Worm (Caenorhabditis elegans): ENCODE measurements around the gene C53B7.2.

C53B7.2 gene

ce11 chrX:6836065-6836527 is 9.9 kb upstream of the C53B7.2 start, which contains the start of gene F41B4.3 (continued):
- TF ChIP-seq skn-1 (tag; optimal IDR thresholded peaks at IDR 0.05): peak; percentile 61
- TF ChIP-seq tlp-1 (tag; optimal IDR thresholded peaks at IDR 0.05): no peak
- peak; percentile 48 for TF ChIP-seq nhr-71 (tag; optimal IDR thresholded peaks at IDR 0.05)
- TF ChIP-seq xbp-1 (tag; optimal IDR thresholded peaks at IDR 0.05): peak; percentile 99
- no peak for TF ChIP-seq unc-130 (tag; optimal IDR thresholded peaks at IDR 0.05)
- TF ChIP-seq lin-15B (tag; optimal IDR thresholded peaks at IDR 0.05): no peak
- no peak for TF ChIP-seq nhr-19 (GFP tag; conservative IDR thresholded peaks at IDR 0.05)
- no peak for TF ChIP-seq hlh-4 (tag; optimal IDR thresholded peaks at IDR 0.05)
- TF ChIP-seq elt-3 (tag; optimal IDR thresholded peaks at IDR 0.05): no peak
- TF ChIP-seq egl-13 (tag; optimal IDR thresholded peaks at IDR 0.05): no peak
- TF ChIP-seq nhr-12 (tag; optimal IDR thresholded peaks at IDR 0.05): no peak
- TF ChIP-seq ceh-90 (tag; optimal IDR thresholded peaks at IDR 0.05): no peak
- TF ChIP-seq C34B4.2 (tag; optimal IDR thresholded peaks at IDR 0.05): no peak
- no peak for TF ChIP-seq irx-1 (tag; optimal IDR thresholded peaks at IDR 0.05)
- no peak for TF ChIP-seq pax-3 (tag; optimal IDR thresholded peaks at IDR 0.05)
- peak; percentile 29 for TF ChIP-seq nhr-47 (tag; optimal IDR thresholded peaks at IDR 0.05)
- peak; percentile 21 to 41 for TF ChIP-seq lsy-2 (tag; optimal IDR thresholded peaks at IDR 0.05)
- no peak for TF ChIP-seq Y116A8C.19 (tag; optimal IDR thresholded peaks at IDR 0.05; ENCODE audit: borderline replicate concordance)
- peak; percentile 34 for TF ChIP-seq snu-23 (GFP tag; optimal IDR thresholded peaks at IDR 0.05)
- TF ChIP-seq fkh-8 (tag; optimal IDR thresholded peaks at IDR 0.05): no peak
- no peak for TF ChIP-seq ceh-88 (GFP tag; IDR thresholded peaks at IDR 0.05)
- no peak for TF ChIP-seq hpl-2 (GFP tag; optimal IDR thresholded peaks at IDR 0.05)
- TF ChIP-seq nhr-90 (tag; optimal IDR thresholded peaks at IDR 0.05; ENCODE audit: poor library complexity): peak; percentile 16
- no peak for TF ChIP-seq snpc-4 (tag; optimal IDR thresholded peaks at IDR 0.05)
- no peak for TF ChIP-seq ama-1 (optimal IDR thresholded peaks at IDR 0.05)
- TF ChIP-seq C16A3.4 (tag; optimal IDR thresholded peaks at IDR 0.05): no peak
- no peak for TF ChIP-seq dsc-1 (tag; optimal IDR thresholded peaks at IDR 0.05)
- no peak for TF ChIP-seq unc-30 (tag; optimal IDR thresholded peaks at IDR 0.05)
- TF ChIP-seq pqm-1 (tag; optimal IDR thresholded peaks at IDR 0.05): no peak
- TF ChIP-seq lin-39 (tag; optimal IDR thresholded peaks at IDR 0.05): no peak
- peak in 1 of 2 experiments; percentile 13 for TF ChIP-seq efl-1 (optimal IDR thresholded peaks at IDR 0.05)
- TF ChIP-seq efl-1 (GFP tag; optimal IDR thresholded peaks at IDR 0.05 in 1 of 2): peak in 1 of 2 experiments; percentile 9

DNA sequence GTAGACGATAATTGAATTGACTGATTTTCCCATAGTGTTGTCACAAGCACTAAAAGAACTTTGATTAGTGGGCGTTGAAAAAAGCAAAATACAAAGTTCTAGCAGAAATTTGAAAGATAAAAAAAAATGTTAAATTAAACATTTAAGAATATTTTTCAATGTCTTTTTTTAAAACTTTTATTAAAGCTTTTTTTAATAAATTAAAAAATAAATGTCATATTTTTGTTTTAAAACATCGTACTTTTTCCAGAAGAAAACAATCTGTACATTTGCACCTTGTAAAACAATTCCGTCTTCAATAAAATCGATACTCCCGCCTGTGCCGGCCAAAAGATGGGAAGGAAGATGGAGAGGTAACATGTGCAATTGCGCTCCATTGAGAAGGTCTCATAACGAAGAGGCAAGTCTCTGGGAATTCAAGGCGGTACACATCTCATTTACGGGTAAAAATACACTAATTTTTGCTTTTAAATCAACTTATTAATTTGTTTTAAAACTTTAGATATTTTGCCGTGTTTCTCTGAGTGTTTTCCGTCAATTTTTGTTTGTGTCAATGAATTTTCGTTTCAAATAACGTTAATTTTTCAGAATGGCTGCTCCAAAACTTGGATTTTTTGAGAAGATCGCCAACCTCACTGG is 5.2 kb upstream of the C53B7.2 start, which contains the start of the genes glr-6 and asg-2:
TSS of gene glr-6 (minus strand) at position 51 of the 639 bp plus-strand sequence.
TSS of gene asg-2 (plus strand) at position 589 of the 639 bp plus-strand sequence.
- TF ChIP-seq nhr-20 (tag; optimal IDR thresholded peaks at IDR 0.05) (peak; percentile 86), irx-1 (tag; optimal IDR thresholded peaks at IDR 0.05) (peak; percentile 43), ceh-82 (tag; optimal IDR thresholded peaks at IDR 0.05) (peak; percentile 60 to 76 (median 62)), blmp-1 (tag; optimal IDR thresholded peaks at IDR 0.05) (peak; percentile 76), fkh-8 (tag; optimal IDR thresholded peaks at IDR 0.05) (peak; percentile 77), zag-1 (tag; optimal IDR thresholded peaks at IDR 0.05) (no peak), lin-35 (GFP tag; optimal IDR thresholded peaks at IDR 0.05) (peak; percentile 63 to 89), tbx-2 (tag; optimal IDR thresholded peaks at IDR 0.05) (peak; percentile 78), grh-1 (GFP tag; IDR thresholded peaks at IDR 0.05) (peak; percentile 40), nhr-237 (tag; optimal IDR thresholded peaks at IDR 0.05) (peak; percentile 34), pax-3 (tag; optimal IDR thresholded peaks at IDR 0.05) (peak; percentile 48), nhr-77 (tag; optimal IDR thresholded peaks at IDR 0.05) (peak; percentile 86), C16A3.4 (tag; optimal IDR thresholded peaks at IDR 0.05) (peak; percentile 98), swsn-7 (tag; optimal IDR thresholded peaks at IDR 0.05) (peak; percentile 83), egl-13 (tag; optimal IDR thresholded peaks at IDR 0.05) (peak; percentile 12), lin-14 (GFP tag; optimal IDR thresholded peaks at IDR 0.05) (peak; percentile 89), lin-15B (tag; optimal IDR thresholded peaks at IDR 0.05) (peak; percentile 86), unc-30 (tag; optimal IDR thresholded peaks at IDR 0.05) (no peak), ceh-8 (GFP tag; optimal IDR thresholded peaks at IDR 0.05) (no peak), ztf-11 (tag; optimal IDR thresholded peaks at IDR 0.05) (peak in 1 of 2 experiments; percentile 25), elt-2 (tag; optimal IDR thresholded peaks at IDR 0.05) (peak; percentile 27), ces-1 (GFP tag; optimal IDR thresholded peaks at IDR 0.05) (no peak), F16B12.6 (tag; optimal IDR thresholded peaks at IDR 0.05) (peak; percentile 37), sptf-1 (tag; optimal IDR thresholded peaks at IDR 0.05) (no peak), nhr-12 (tag; optimal IDR thresholded peaks at IDR 0.05) (no peak), pag-3 (tag; optimal IDR thresholded peaks at IDR 0.05; ENCODE audit: borderline replicate concordance, insufficient read depth) (no peak), skn-1 (tag; optimal IDR thresholded peaks at IDR 0.05) (peak; percentile 60), unc-98 (GFP tag; IDR thresholded peaks at IDR 0.05) (no peak), nhr-71 (tag; optimal IDR thresholded peaks at IDR 0.05) (peak; percentile 90)
